Worm (Caenorhabditis elegans): ENCODE data around the gene ins-11.
"Not testable (repeated sequence)": the region's sequence is repeated elsewhere in the genome, so short reads cannot be mapped to it uniquely, and the experiment has no call there.

The ins-11 gene

ce11 chrII:5527841-5528240, 28.7 kb upstream of the ins-11 start, which contains the start of gene ZK177.1:
Gene ZK177.1 (plus strand): TSS chrII:5528141.
- no peak for TF ChIP-seq fkh-4 (tag; optimal IDR thresholded peaks at IDR 0.05; ENCODE audit: borderline replicate concordance)
- no peak for TF ChIP-seq C04F5.9 (tag; optimal IDR thresholded peaks at IDR 0.05)
- TF ChIP-seq nhr-71 (tag; optimal IDR thresholded peaks at IDR 0.05): no peak
- TF ChIP-seq ceh-88 (GFP tag; IDR thresholded peaks at IDR 0.05): no peak
- no peak for TF ChIP-seq lin-13 (GFP tag; optimal IDR thresholded peaks at IDR 0.05)
- TF ChIP-seq mab-9 (GFP tag; IDR thresholded peaks at IDR 0.05): no peak
- TF ChIP-seq efl-3 (GFP tag; optimal IDR thresholded peaks at IDR 0.05): no peak
- TF ChIP-seq ceh-63 (GFP tag; optimal IDR thresholded peaks at IDR 0.05): no peak
- no peak for TF ChIP-seq blmp-1 (tag; optimal IDR thresholded peaks at IDR 0.05)
- no peak for TF ChIP-seq hlh-17 (GFP tag; optimal IDR thresholded peaks at IDR 0.05; ENCODE audit: borderline replicate concordance)
- no peak for TF ChIP-seq ceh-82 (tag; optimal IDR thresholded peaks at IDR 0.05)
- TF ChIP-seq C34B4.2 (tag; optimal IDR thresholded peaks at IDR 0.05): no peak
- no peak for TF ChIP-seq nhr-19 (GFP tag; conservative IDR thresholded peaks at IDR 0.05)
- TF ChIP-seq tlp-1 (tag; optimal IDR thresholded peaks at IDR 0.05): no peak
- TF ChIP-seq egl-13 (tag; optimal IDR thresholded peaks at IDR 0.05): no peak
- TF ChIP-seq unc-86 (tag; optimal IDR thresholded peaks at IDR 0.05): no peak
- no peak for TF ChIP-seq aha-1 (tag; optimal IDR thresholded peaks at IDR 0.05)
- TF ChIP-seq fkh-8 (tag; optimal IDR thresholded peaks at IDR 0.05): no peak
- TF ChIP-seq nhr-84 (tag; optimal IDR thresholded peaks at IDR 0.05): no peak
- TF ChIP-seq hpl-2 (GFP tag; optimal IDR thresholded peaks at IDR 0.05): no peak

- no peak for TF ChIP-seq C34B4.2 (tag; optimal IDR thresholded peaks at IDR 0.05)
- no peak for TF ChIP-seq fkh-10 (GFP tag; optimal IDR thresholded peaks at IDR 0.05)
- TF ChIP-seq sptf-1 (tag; optimal IDR thresholded peaks at IDR 0.05): no peak
- TF ChIP-seq egl-13 (tag; optimal IDR thresholded peaks at IDR 0.05): no peak
- no peak for TF ChIP-seq unc-86 (tag; optimal IDR thresholded peaks at IDR 0.05)
- no peak for TF ChIP-seq isw-1 (GFP tag; IDR thresholded peaks at IDR 0.05)
- TF ChIP-seq ceh-88 (GFP tag; IDR thresholded peaks at IDR 0.05): no peak
- no peak for TF ChIP-seq nhr-11 (tag; optimal IDR thresholded peaks at IDR 0.05)
- TF ChIP-seq rnt-1 (tag; optimal IDR thresholded peaks at IDR 0.05): no peak
- no peak for TF ChIP-seq egl-27 (tag; optimal IDR thresholded peaks at IDR 0.05)
- no peak for TF ChIP-seq irx-1 (tag; optimal IDR thresholded peaks at IDR 0.05)
- TF ChIP-seq tlp-1 (tag; optimal IDR thresholded peaks at IDR 0.05): no peak
- TF ChIP-seq lir-3 (tag; optimal IDR thresholded peaks at IDR 0.05; ENCODE audit: poor library complexity): no peak
- no peak for TF ChIP-seq ces-1 (GFP tag; optimal IDR thresholded peaks at IDR 0.05)
- no peak for TF ChIP-seq nhr-77 (tag; optimal IDR thresholded peaks at IDR 0.05)
- TF ChIP-seq mef-2 (tag; optimal IDR thresholded peaks at IDR 0.05): no peak
- no peak for TF ChIP-seq mep-1 (tag; optimal IDR thresholded peaks at IDR 0.05)
- no peak for TF ChIP-seq nhr-28 (tag; optimal IDR thresholded peaks at IDR 0.05)
Measured at ce11 chrII:5531855-5532328, 24.6 kb upstream of the ins-11 start, which contains the start of gene C17C3.9. Gene C17C3.9 (minus strand): TSS chrII:5532278.

- TF ChIP-seq nhr-20 (tag; optimal IDR thresholded peaks at IDR 0.05) (no peak), mep-1 (tag; optimal IDR thresholded peaks at IDR 0.05) (no peak), rnt-1 (tag; optimal IDR thresholded peaks at IDR 0.05) (no peak), nhr-71 (tag; optimal IDR thresholded peaks at IDR 0.05) (no peak), nhr-76 (tag; optimal IDR thresholded peaks at IDR 0.05) (no peak), swsn-7 (tag; optimal IDR thresholded peaks at IDR 0.05) (no peak)
Measured at ce11 chrII:5533642-5534041, 22.9 kb upstream of the ins-11 start, which contains the start of gene hlh-26. Gene hlh-26 (minus strand): TSS chrII:5533742.

- TF ChIP-seq snpc-4, C04F5.9, irx-1 (tag; optimal IDR thresholded peaks at IDR 0.05): not testable (repeated sequence)
Measured at ce11 chrII:5534939-5535338, 21.6 kb upstream of the ins-11 start, which contains the start of gene hlh-25. Gene hlh-25 (plus strand): TSS chrII:5535239.

All from whole organism, L1 larva.